Fruit fly (Drosophila melanogaster): Measurements from ENCODE around the gene CG46383.

The CG46383 gene

DNA sequence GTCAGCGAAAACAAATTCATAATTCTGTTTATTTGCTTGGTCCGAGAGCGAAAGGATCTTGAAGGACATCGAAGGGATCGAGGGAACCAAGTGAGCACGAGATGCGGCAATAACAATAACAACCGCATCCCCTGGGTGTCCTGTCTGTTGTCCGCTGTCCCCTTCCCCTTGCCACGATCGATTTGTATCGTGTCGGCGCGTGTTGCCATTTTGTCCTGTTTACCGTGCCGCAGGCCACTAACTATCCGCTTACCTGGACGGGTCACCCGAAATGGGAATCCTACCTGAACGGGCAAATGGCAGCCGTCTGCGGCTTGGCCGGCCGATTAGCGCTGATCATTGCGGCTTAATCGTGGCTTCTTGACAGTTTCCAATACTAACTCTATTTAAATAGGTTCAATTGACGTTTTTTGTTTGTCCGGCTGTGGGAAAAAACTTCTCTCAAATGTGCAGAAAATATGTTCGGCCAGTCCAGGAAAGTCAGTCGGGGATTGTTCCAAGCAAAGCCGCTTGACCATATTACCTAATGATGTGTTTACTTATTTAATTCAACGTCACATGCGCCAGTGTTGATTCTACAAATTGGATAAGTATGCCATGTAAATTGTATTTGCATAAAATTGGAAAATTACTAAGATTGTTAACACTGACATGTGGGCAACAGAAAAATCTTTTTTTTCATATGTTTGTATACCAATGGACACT lies 38.6 kb upstream of the CG46383 start (continued):
- TF ChIP-seq crc (GFP tag; optimal IDR thresholded peaks at IDR 0.05) (no peak), Ravus (GFP tag; IDR thresholded peaks at IDR 0.05) (no peak), jing (GFP tag; optimal IDR thresholded peaks at IDR 0.05) (no peak), twi (tag; optimal IDR thresholded peaks at IDR 0.05) (peak; percentile 64), HmgZ (tag; optimal IDR thresholded peaks at IDR 0.05) (no peak), CG42726 (GFP tag; IDR thresholded peaks at IDR 0.05; ENCODE audit: partially characterized antibody) (no peak), kni (GFP tag; optimal IDR thresholded peaks at IDR 0.05) (peak; percentile 30), Gug (GFP tag; IDR thresholded peaks at IDR 0.05) (no peak), pros (GFP tag; optimal IDR thresholded peaks at IDR 0.05) (peak; percentile 11), CG15479 (GFP tag; optimal IDR thresholded peaks at IDR 0.05) (peak; percentile 66), Spps (tag; optimal IDR thresholded peaks at IDR 0.05) (no peak), CG17568 (GFP tag; optimal IDR thresholded peaks at IDR 0.05) (no peak)

DNA sequence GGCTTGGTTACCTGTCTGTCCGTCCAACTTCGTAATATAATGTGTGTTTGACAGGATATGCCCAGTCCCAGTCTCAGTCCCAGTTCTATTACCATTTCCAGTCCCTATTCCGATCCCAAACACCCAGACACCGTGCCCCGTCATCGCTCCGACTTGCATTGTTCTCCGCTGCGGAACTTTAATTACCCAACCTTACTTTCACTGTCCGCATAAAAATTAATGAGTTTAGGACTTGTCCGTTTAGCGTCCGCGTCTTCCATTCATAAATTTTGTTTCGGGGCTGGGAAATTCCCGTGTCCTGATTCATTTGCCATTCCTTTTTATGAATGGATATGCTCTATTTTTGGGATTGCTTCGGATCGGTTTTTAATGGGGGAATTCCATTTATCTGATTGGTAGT lies 37.6 kb upstream of the CG46383 start:
- TF ChIP-seq CG9437 (GFP tag; optimal IDR thresholded peaks at IDR 0.05) = no peak
- TF ChIP-seq insv (GFP tag; optimal IDR thresholded peaks at IDR 0.05) = no peak
- no peak for TF ChIP-seq her (GFP tag; optimal IDR thresholded peaks at IDR 0.05)
- TF ChIP-seq cad (GFP tag; optimal IDR thresholded peaks at IDR 0.05) = peak; percentile 80
- TF ChIP-seq Bdp1 (GFP tag; optimal IDR thresholded peaks at IDR 0.05) = no peak
- TF ChIP-seq H15 (GFP tag; IDR thresholded peaks at IDR 0.05) = no peak
- no peak for TF ChIP-seq CG4617 (GFP tag; optimal IDR thresholded peaks at IDR 0.05; ENCODE audit: borderline replicate concordance)
- TF ChIP-seq Kr (GFP tag; optimal IDR thresholded peaks at IDR 0.05) = no peak
- TF ChIP-seq BtbVII (GFP tag; optimal IDR thresholded peaks at IDR 0.05) = no peak
- TF ChIP-seq trem (tag; optimal IDR thresholded peaks at IDR 0.05) = no peak
- TF ChIP-seq zen (tag; optimal IDR thresholded peaks at IDR 0.05) = peak; percentile 90
- peak in 1 of 2 experiments; percentile 90 for TF ChIP-seq tll (GFP tag; optimal IDR thresholded peaks at IDR 0.05)
- peak; percentile 65 for TF ChIP-seq D (optimal IDR thresholded peaks at IDR 0.05)
- no peak for TF ChIP-seq D (GFP tag; optimal IDR thresholded peaks at IDR 0.05)

DNA sequence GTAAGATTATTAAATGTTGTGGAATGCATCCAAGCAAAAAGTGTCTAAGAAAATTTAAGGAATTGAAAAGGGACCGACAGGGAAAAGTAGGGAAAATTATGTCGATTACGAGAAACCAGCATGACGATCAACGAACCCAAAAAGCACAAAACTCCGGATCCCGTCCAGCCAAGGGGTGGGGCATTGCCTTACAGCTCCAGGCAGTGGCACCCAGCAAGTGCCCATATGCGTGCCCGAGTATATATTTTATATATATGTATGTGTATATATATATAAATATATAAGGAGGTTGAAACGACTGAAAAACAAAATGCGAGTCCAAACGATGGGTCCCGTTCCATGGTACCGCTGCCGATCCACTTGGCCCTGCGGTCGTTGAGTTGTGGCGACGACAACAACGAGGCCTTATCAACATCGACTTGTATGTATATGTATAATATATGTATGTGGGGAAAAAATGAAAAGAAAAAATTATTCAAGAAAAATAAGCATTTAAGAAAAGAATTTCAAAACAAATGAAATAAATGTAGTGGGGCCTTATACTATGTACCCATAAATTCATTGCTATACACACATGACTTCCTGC lies 36.4 kb upstream of the CG46383 start:
- no peak for TF ChIP-seq CrebB (tag; optimal IDR thresholded peaks at IDR 0.05)
- no peak for TF ChIP-seq BEAF-32 (GFP tag; optimal IDR thresholded peaks at IDR 0.05)
- no peak for TF ChIP-seq CoRest (tag; optimal IDR thresholded peaks at IDR 0.05)
- TF ChIP-seq CG4730 (GFP tag; IDR thresholded peaks at IDR 0.05) = no peak
- peak; percentile 47 for TF ChIP-seq CG34376 (GFP tag; optimal IDR thresholded peaks at IDR 0.05)
- no peak for TF ChIP-seq al (GFP tag; IDR thresholded peaks at IDR 0.05)
- no peak for TF ChIP-seq CG9876 (GFP tag; optimal IDR thresholded peaks at IDR 0.05)
- no peak for TF ChIP-seq CG2120 (GFP tag; optimal IDR thresholded peaks at IDR 0.05)
- TF ChIP-seq Atf6 (GFP tag; IDR thresholded peaks at IDR 0.05) = no peak
- TF ChIP-seq CG13123 (GFP tag; optimal IDR thresholded peaks at IDR 0.05) = no peak
- no peak for TF ChIP-seq sr (GFP tag; IDR thresholded peaks at IDR 0.05)
- no peak for TF ChIP-seq HLH54F (GFP tag; optimal IDR thresholded peaks at IDR 0.05)
- peak; percentile 18 for TF ChIP-seq sug (tag; optimal IDR thresholded peaks at IDR 0.05)
- TF ChIP-seq CG9817 (tag; optimal IDR thresholded peaks at IDR 0.05) = no peak
- no peak for TF ChIP-seq Nf-YB (GFP tag; optimal IDR thresholded peaks at IDR 0.05)
- no peak for TF ChIP-seq CG13624 (GFP tag; optimal IDR thresholded peaks at IDR 0.05)
- no peak for TF ChIP-seq Ada2b (GFP tag; IDR thresholded peaks at IDR 0.05)
- TF ChIP-seq TFAM (GFP tag; optimal IDR thresholded peaks at IDR 0.05) = no peak
- no peak for TF ChIP-seq Hmr (GFP tag; optimal IDR thresholded peaks at IDR 0.05)
- no peak for TF ChIP-seq lab (GFP tag; optimal IDR thresholded peaks at IDR 0.05)
- peak in 1 of 2 experiments; percentile 6 for TF ChIP-seq bsh (GFP tag; optimal IDR thresholded peaks at IDR 0.05)
- TF ChIP-seq Adf1 (GFP tag; IDR thresholded peaks at IDR 0.05) = no peak

Measured in whole organism, embryonic.